Worm (Caenorhabditis elegans) whole organism, mixed stage, embryonic: ENCODE data around the gene mdh-1.

Experiments used
- ceh-43 ChIP-seq: fragments of 200-800 bp; sonication (Bioruptor generic); optimal IDR thresholded peaks from 2 replicates; lab custom pipeline; 2018; ENCODE audit warnings: mild to moderate bottlenecking, missing genetic modification characterization, moderate library complexity, missing compliant biosample characterization
- snpc-4 ChIP-seq: fragments of 150-350 bp; optimal IDR thresholded peaks from 2 replicates; lab custom pipeline; 2014; ENCODE audit warnings: missing biosample characterization, missing genetic modification characterization
- sptf-1 ChIP-seq: sonication (generic microtip); optimal IDR thresholded peaks from 2 replicates; lab custom pipeline; 2017; ENCODE audit warnings: mild to moderate bottlenecking, missing genetic modification characterization, moderate library complexity, missing compliant biosample characterization
- unc-39 ChIP-seq: fragments of 150-350 bp; optimal IDR thresholded peaks from 2 replicates; lab custom pipeline; 2014; ENCODE audit warnings: missing biosample characterization, missing genetic modification characterization
- unc-62 ChIP-seq: fragments of 150-350 bp; optimal IDR thresholded peaks from 2 replicates; lab custom pipeline; 2014; ENCODE audit warnings: missing biosample characterization, missing genetic modification reagents, missing genetic modification characterization
- ztf-11 ChIP-seq: fragments of 150-350 bp; optimal IDR thresholded peaks from 2 replicates; lab custom pipeline; 2014; ENCODE audit warnings: missing biosample characterization, missing genetic modification characterization

- no peak for TF ChIP-seq ztf-11 (tag; lab: Kevin White, UChicago)
- no peak for TF ChIP-seq unc-62 (GFP tag; lab: Kevin White, UChicago)
- no peak for TF ChIP-seq unc-39 (tag; lab: Kevin White, UChicago)
- TF ChIP-seq ceh-43, result no peak
- no peak for TF ChIP-seq sptf-1 (tag; lab: Kevin White, UChicago)
- no peak for TF ChIP-seq snpc-4 (tag; lab: Kevin White, UChicago)
These were observed 42.8 kb upstream of the mdh-1 start, which contains the start of gene spp-26 for ce11 chrV:6559105-6559504.
